Worm (Caenorhabditis elegans) whole organism, L1 larva: ENCODE measurements around the gene F45F2.9.

Source experiments
- lin-15B ChIP-seq: fragments of 150-350 bp; sonication (generic microtip); optimal IDR thresholded peaks from 3 replicates; lab custom pipeline; 2014; ENCODE audit warnings: missing biosample characterization, missing genetic modification characterization
- nhr-47 ChIP-seq: sonication (generic microtip); optimal IDR thresholded peaks from 2 replicates; lab custom pipeline; 2016; ENCODE audit warnings: mild to moderate bottlenecking, missing genetic modification characterization, moderate library complexity, missing compliant biosample characterization
- nhr-76 ChIP-seq: sonication (generic microtip); optimal IDR thresholded peaks from 2 replicates; lab custom pipeline; 2017; ENCODE audit warnings: missing biosample characterization, missing genetic modification characterization
- pqm-1 ChIP-seq: sonication (generic microtip); optimal IDR thresholded peaks from 3 replicates; lab custom pipeline; 2017; ENCODE audit warnings: missing biosample characterization, missing genetic modification characterization

DNA sequence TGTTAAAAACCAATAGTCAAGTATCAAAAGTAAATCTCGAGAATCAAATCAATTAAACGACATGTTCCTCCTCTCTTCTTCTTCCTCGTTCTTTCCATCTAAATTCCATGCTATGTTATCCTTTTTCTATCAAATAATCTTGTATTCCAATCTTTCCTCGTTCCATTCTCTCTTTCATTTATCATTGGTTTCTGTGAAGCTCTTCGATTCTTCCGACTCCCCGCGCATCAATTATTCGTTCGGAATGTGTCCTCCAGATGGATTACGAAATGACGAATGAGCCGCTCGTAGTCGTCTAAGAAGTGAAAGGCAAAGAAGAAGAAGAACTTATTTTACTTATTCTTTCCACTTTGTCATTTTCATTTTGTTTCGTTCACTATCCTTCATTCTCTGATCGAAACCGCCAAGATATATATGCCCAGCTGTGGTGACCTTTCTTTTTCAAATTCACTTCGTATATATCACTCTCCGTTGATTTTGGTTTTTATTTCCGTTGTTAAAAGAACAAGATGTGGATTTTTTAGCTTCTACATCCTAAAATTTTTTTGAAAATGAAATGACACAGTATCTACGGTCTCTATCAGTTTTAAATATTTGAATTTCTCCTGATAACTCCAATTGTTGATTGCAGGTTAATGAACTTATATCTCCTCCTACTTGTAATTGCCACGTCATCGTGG lies 18.9 kb downstream of the F45F2.9 start, which contains the start of gene pxn-1:
- TF ChIP-seq pqm-1 (tag; lab: Kevin White, UChicago) (no peak), nhr-47 (no peak), nhr-76 (no peak), lin-15B (tag; lab: Kevin White, UChicago) (no peak)
